Worm (Caenorhabditis elegans) whole organism, L1 larva: ENCODE measurements around the gene nhr-114.

ENCODE experiments used
- ceh-63 ChIP-seq: fragments of 200-800 bp; sonication (Bioruptor generic); optimal IDR thresholded peaks from 2 replicates; lab custom pipeline; 2018; ENCODE audit warnings: mild to moderate bottlenecking, missing genetic modification characterization, missing compliant biosample characterization
- hlh-4 ChIP-seq: sonication (generic microtip); optimal IDR thresholded peaks from 2 replicates; lab custom pipeline; 2016; ENCODE audit warnings: mild to moderate bottlenecking, missing genetic modification characterization, missing compliant biosample characterization
- lin-15B ChIP-seq: fragments of 150-350 bp; sonication (generic microtip); optimal IDR thresholded peaks from 3 replicates; lab custom pipeline; 2014; ENCODE audit warnings: missing biosample characterization, missing genetic modification characterization
- lin-39 ChIP-seq: fragments of 150-350 bp; optimal IDR thresholded peaks from 2 replicates; lab custom pipeline; 2014; ENCODE audit warnings: missing biosample characterization, missing genetic modification reagents, missing genetic modification characterization
- mep-1 ChIP-seq: fragments of 150-350 bp; optimal IDR thresholded peaks from 2 replicates; lab custom pipeline; 2014; ENCODE audit warnings: missing biosample characterization, missing genetic modification characterization

DNA sequence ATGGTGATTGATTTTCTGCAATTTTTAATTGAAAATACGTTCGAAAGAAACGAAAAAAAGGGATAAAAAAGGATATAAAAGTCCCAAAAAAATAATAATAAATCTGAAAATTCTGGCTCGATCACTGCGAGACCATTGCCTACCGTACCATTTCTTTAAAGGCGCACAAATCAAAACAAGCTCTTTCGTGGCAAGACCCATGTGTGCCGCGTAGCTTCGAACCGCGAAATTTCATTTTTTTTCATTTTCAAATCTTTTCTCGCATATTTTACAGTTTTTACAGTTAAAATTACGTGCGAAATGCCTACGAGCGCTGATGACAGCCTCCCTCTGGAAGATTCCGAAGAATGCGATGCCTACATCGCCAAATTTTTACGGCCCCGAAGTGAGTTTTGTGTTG lies 11.4 kb upstream of the nhr-114 start, which contains the start of the genes coh-4 and pid-5:
- no peak for TF ChIP-seq lin-39
- no peak for TF ChIP-seq hlh-4 (tag; lab: Kevin White, UChicago)
- no peak for TF ChIP-seq lin-15B (tag; lab: Kevin White, UChicago)
- no peak for TF ChIP-seq ceh-63 (GFP tag; lab: Kevin White, UChicago)
- no peak for TF ChIP-seq mep-1 (tag; lab: Kevin White, UChicago)
